In genomic region chr2L:7534024-7534423, dm6 we compare ENCODE assay signal across 4 fruit fly cellular contexts.
TF ChIP-seq lines count a peak whose summit lies in the region.

No protein-coding gene starts in this region.

- peak; percentile 46 to 47 for TF ChIP-seq CTCF in S2 (optimal IDR thresholded peaks at IDR 0.05; lab: Kevin White, UChicago)
- no peak for TF ChIP-seq CTCF in whole organism, embryonic (GFP tag; optimal IDR thresholded peaks at IDR 0.05; lab: Kevin White, UChicago)

TF ChIP-seq in whole organism, embryonic, 481 proteins besides CTCF, POLR2A, EP300 and RAD21 (continues in another document):
- TF ChIP-seq bcd (GFP tag; optimal IDR thresholded peaks at IDR 0.05; lab: Kevin White, UChicago) (no peak), Vsx1 (GFP tag; optimal IDR thresholded peaks at IDR 0.05; lab: Kevin White, UChicago) (peak; percentile 48), CG32767 (GFP tag; IDR thresholded peaks at IDR 0.05; lab: Robert Waterston, UW) (no peak), cad (GFP tag; optimal IDR thresholded peaks at IDR 0.05; lab: Kevin White, UChicago) (peak; percentile 75), Abd-B (GFP tag; optimal IDR thresholded peaks at IDR 0.05; lab: Kevin White, UChicago) (no peak), croc (GFP tag; conservative IDR thresholded peaks at IDR 0.05; lab: Robert Waterston, UW) (no peak), CG6689 (GFP tag; IDR thresholded peaks at IDR 0.05; lab: Robert Waterston, UW) (no peak), CG17829 (tag; optimal IDR thresholded peaks at IDR 0.05; lab: Kevin White, UChicago) (no peak), CG1233 (GFP tag; optimal IDR thresholded peaks at IDR 0.05; lab: Kevin White, UChicago) (no peak), Ets97D (GFP tag; optimal IDR thresholded peaks at IDR 0.05; lab: Kevin White, UChicago) (no peak), CG11398 (GFP tag; optimal IDR thresholded peaks at IDR 0.05; lab: Kevin White, UChicago) (no peak), Sry-β (GFP tag; optimal IDR thresholded peaks at IDR 0.05; lab: Kevin White, UChicago) (no peak), Xbp1 (GFP tag; optimal IDR thresholded peaks at IDR 0.05; lab: Kevin White, UChicago) (peak; percentile 14), TFAM (GFP tag; optimal IDR thresholded peaks at IDR 0.05; lab: Kevin White, UChicago) (no peak), slou (GFP tag; optimal IDR thresholded peaks at IDR 0.05; lab: Kevin White, UChicago) (no peak), Doc3 (GFP tag; IDR thresholded peaks at IDR 0.05; lab: Robert Waterston, UW; ENCODE audit: partially characterized antibody) (no peak), Hey (tag; optimal IDR thresholded peaks at IDR 0.05; lab: Kevin White, UChicago) (peak; percentile 47), Poxn (GFP tag; IDR thresholded peaks at IDR 0.05; lab: Robert Waterston, UW) (no peak), Deaf1 (tag; optimal IDR thresholded peaks at IDR 0.05; lab: Kevin White, UChicago) (no peak), CG2712 (tag; optimal IDR thresholded peaks at IDR 0.05; lab: Kevin White, UChicago) (no peak), Opbp (GFP tag; IDR thresholded peaks at IDR 0.05; lab: Robert Waterston, UW; ENCODE audit: partially characterized antibody) (0 out of 3 replicates have a peak, but pooled peaks have one; percentile 46), gem (tag; optimal IDR thresholded peaks at IDR 0.05; lab: Kevin White, UChicago) (no peak), ranshi (GFP tag; IDR thresholded peaks at IDR 0.05; lab: Robert Waterston, UW) (no peak), CG9609 (GFP tag; optimal IDR thresholded peaks at IDR 0.05; lab: Kevin White, UChicago) (no peak), crp (GFP tag; optimal IDR thresholded peaks at IDR 0.05; lab: Kevin White, UChicago) (no peak), ttk (GFP tag; IDR thresholded peaks at IDR 0.05; lab: Robert Waterston, UW) (no peak), CG8765 (GFP tag; IDR thresholded peaks at IDR 0.05; lab: Robert Waterston, UW) (no peak), usp (GFP tag; optimal IDR thresholded peaks at IDR 0.05; lab: Kevin White, UChicago) (no peak), Nf-YB (GFP tag; optimal IDR thresholded peaks at IDR 0.05; lab: Kevin White, UChicago) (no peak), Lpt (GFP tag; optimal IDR thresholded peaks at IDR 0.05; lab: Kevin White, UChicago) (no peak), ase (GFP tag; IDR thresholded peaks at IDR 0.05; lab: Robert Waterston, UW) (no peak)

TF ChIP-seq in whole organism, prepupa, 60 proteins besides CTCF, POLR2A, EP300 and RAD21:
- TF ChIP-seq achi (GFP tag; optimal IDR thresholded peaks at IDR 0.05; lab: Kevin White, UChicago): no peak
- no peak for TF ChIP-seq spab (GFP tag; optimal IDR thresholded peaks at IDR 0.05; lab: Kevin White, UChicago)
- no peak for TF ChIP-seq Blimp-1 (GFP tag; optimal IDR thresholded peaks at IDR 0.05; lab: Kevin White, UChicago)
- no peak for TF ChIP-seq CG6808 (GFP tag; optimal IDR thresholded peaks at IDR 0.05; lab: Kevin White, UChicago)
- TF ChIP-seq Smox (GFP tag; optimal IDR thresholded peaks at IDR 0.05; lab: Kevin White, UChicago): no peak
- no peak for TF ChIP-seq Ets96B (tag; optimal IDR thresholded peaks at IDR 0.05; lab: Kevin White, UChicago)
- 0 out of 3 replicates have a peak, but pooled peaks have one; percentile 22 for TF ChIP-seq eg (GFP tag; IDR thresholded peaks at IDR 0.05; lab: Robert Waterston, UW)
- no peak for TF ChIP-seq CG8632 (GFP tag; optimal IDR thresholded peaks at IDR 0.05; lab: Kevin White, UChicago)
- no peak for TF ChIP-seq CG16779 (tag; optimal IDR thresholded peaks at IDR 0.05; lab: Kevin White, UChicago)
- no peak for TF ChIP-seq CG15336 (GFP tag; IDR thresholded peaks at IDR 0.05; lab: Robert Waterston, UW)
- TF ChIP-seq salr (GFP tag; optimal IDR thresholded peaks at IDR 0.05; lab: Kevin White, UChicago): no peak
- no peak for TF ChIP-seq Sox15 (GFP tag; optimal IDR thresholded peaks at IDR 0.05; lab: Kevin White, UChicago)
- no peak for TF ChIP-seq dac (GFP tag; optimal IDR thresholded peaks at IDR 0.05; lab: Kevin White, UChicago)
- no peak for TF ChIP-seq Eip75B (GFP tag; optimal IDR thresholded peaks at IDR 0.05; lab: Kevin White, UChicago)
- no peak for TF ChIP-seq CG11902 (GFP tag; optimal IDR thresholded peaks at IDR 0.05; lab: Kevin White, UChicago)
- no peak for TF ChIP-seq OdsH (GFP tag; optimal IDR thresholded peaks at IDR 0.05; lab: Kevin White, UChicago)
- TF ChIP-seq CG11762 (GFP tag; optimal IDR thresholded peaks at IDR 0.05; lab: Kevin White, UChicago; ENCODE audit: insufficient read depth): no peak
- no peak for TF ChIP-seq Sox102F (GFP tag; optimal IDR thresholded peaks at IDR 0.05; lab: Kevin White, UChicago)
- TF ChIP-seq CG6163 (GFP tag; IDR thresholded peaks at IDR 0.05; lab: Robert Waterston, UW): 0 out of 3 replicates have a peak, but pooled peaks have one; percentile 11
- no peak for TF ChIP-seq net (GFP tag; optimal IDR thresholded peaks at IDR 0.05; lab: Kevin White, UChicago)
- no peak for TF ChIP-seq pdm3 (GFP tag; optimal IDR thresholded peaks at IDR 0.05; lab: Kevin White, UChicago)
- TF ChIP-seq fkh (GFP tag; optimal IDR thresholded peaks at IDR 0.05; lab: Kevin White, UChicago): peak; percentile 9
- no peak for TF ChIP-seq Eip93F (GFP tag; optimal IDR thresholded peaks at IDR 0.05; lab: Kevin White, UChicago)

TF ChIP-seq in whole organism, wandering third instar larva, 38 proteins besides CTCF, POLR2A, EP300 and RAD21:
- TF ChIP-seq dmrt93B (GFP tag; optimal IDR thresholded peaks at IDR 0.05; lab: Kevin White, UChicago) (no peak), tai (GFP tag; optimal IDR thresholded peaks at IDR 0.05; lab: Kevin White, UChicago) (no peak), GATAd (GFP tag; optimal IDR thresholded peaks at IDR 0.05; lab: Kevin White, UChicago) (no peak), CG9705 (GFP tag; optimal IDR thresholded peaks at IDR 0.05; lab: Kevin White, UChicago) (no peak), Myc (optimal IDR thresholded peaks at IDR 0.05; lab: Kevin White, UChicago) (peak; percentile 48), pan (optimal IDR thresholded peaks at IDR 0.05; lab: Kevin White, UChicago) (no peak), Mio (GFP tag; optimal IDR thresholded peaks at IDR 0.05; lab: Kevin White, UChicago) (no peak), sage (GFP tag; optimal IDR thresholded peaks at IDR 0.05; lab: Kevin White, UChicago) (no peak)
